Worm (Caenorhabditis elegans): ENCODE measurements around the gene nhr-10.
A peak's percentile ranks its signal among the peaks of the same experiment; 100 is the strongest.

Gene nhr-10

DNA sequence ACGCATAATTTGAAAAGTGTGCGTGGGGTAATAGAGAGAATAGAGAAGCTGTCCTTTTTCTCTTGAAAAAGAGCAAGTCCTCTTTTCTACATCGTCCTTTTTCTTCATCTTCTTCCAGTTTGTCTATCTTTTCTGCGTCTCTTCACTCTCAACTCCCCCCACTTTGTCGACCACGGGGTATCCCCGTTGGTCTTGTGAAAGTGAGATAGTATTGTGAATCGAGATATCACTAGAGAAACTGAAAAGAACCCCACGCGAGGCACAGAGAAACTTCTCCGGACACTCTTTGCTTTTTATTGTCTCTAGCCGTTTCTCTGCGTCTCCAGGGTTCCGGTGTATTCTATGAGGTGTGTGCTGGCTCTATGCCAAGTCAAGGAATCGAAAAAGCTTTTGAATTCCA is 40.4 kb upstream of the nhr-10 start (continued):
- TF ChIP-seq ceh-58 (GFP tag; IDR thresholded peaks at IDR 0.05): no peak
- no peak for TF ChIP-seq snpc-3.4 (tag; optimal IDR thresholded peaks at IDR 0.05)
- TF ChIP-seq rpc-1 (optimal IDR thresholded peaks at IDR 0.05): no peak
- no peak for TF ChIP-seq rpc-1 (tag; optimal IDR thresholded peaks at IDR 0.05)
- peak; percentile 25; the same call in 1 of the 2 replicates for TF ChIP-seq F33H1.4 (GFP tag; IDR thresholded peaks at IDR 0.05)
- no peak for TF ChIP-seq efl-1 (GFP tag; optimal IDR thresholded peaks at IDR 0.05)
- no peak for TF ChIP-seq hlh-26 (GFP tag; conservative IDR thresholded peaks at IDR 0.05)
- TF ChIP-seq lin-40 (tag; optimal IDR thresholded peaks at IDR 0.05): peak; percentile 89
- no peak for TF ChIP-seq F57A8.1 (GFP tag; optimal IDR thresholded peaks at IDR 0.05)
- peak; percentile 55 for TF ChIP-seq repo-1 (tag; optimal IDR thresholded peaks at IDR 0.05)
- peak; percentile 85 for TF ChIP-seq ekl-4 (GFP tag; IDR thresholded peaks at IDR 0.05)
- TF ChIP-seq nfya-2 (GFP tag; IDR thresholded peaks at IDR 0.05): no peak
- TF ChIP-seq K12H6.12 (tag; optimal IDR thresholded peaks at IDR 0.05): peak; percentile 94
- peak; percentile 59 for TF ChIP-seq Y53G8AR.9 (GFP tag; conservative IDR thresholded peaks at IDR 0.05)
- peak; percentile 66; the same call in 1 of the 2 replicates for TF ChIP-seq Y95B8A.8 (GFP tag; IDR thresholded peaks at IDR 0.05)
- TF ChIP-seq fkh-3 (tag; optimal IDR thresholded peaks at IDR 0.05): no peak
- TF ChIP-seq bed-2 (GFP tag; IDR thresholded peaks at IDR 0.05): no peak
- TF ChIP-seq hmg-1.2 (GFP tag; IDR thresholded peaks at IDR 0.05): peak; percentile 94
- peak; percentile 90 for TF ChIP-seq nfyb-1 (GFP tag; IDR thresholded peaks at IDR 0.05)
- TF ChIP-seq F23B12.7 (tag; optimal IDR thresholded peaks at IDR 0.05; ENCODE audit: insufficient read depth): no peak
- peak; percentile 70 for TF ChIP-seq ztf-26 (tag; optimal IDR thresholded peaks at IDR 0.05)
- TF ChIP-seq lsl-1 (GFP tag; optimal IDR thresholded peaks at IDR 0.05): peak; percentile 3
- no peak for TF ChIP-seq T26A5.8 (tag; optimal IDR thresholded peaks at IDR 0.05)
- TF ChIP-seq unc-130 (GFP tag; optimal IDR thresholded peaks at IDR 0.05): no peak
- TF ChIP-seq nhr-90 (tag; optimal IDR thresholded peaks at IDR 0.05): peak; percentile 19
- no peak for TF ChIP-seq mxl-1 (tag; optimal IDR thresholded peaks at IDR 0.05)
- peak; percentile 3 for TF ChIP-seq ama-1 (optimal IDR thresholded peaks at IDR 0.05)
- no peak for TF ChIP-seq ama-1 (GFP tag; optimal IDR thresholded peaks at IDR 0.05)
- TF ChIP-seq unc-62 (GFP tag; optimal IDR thresholded peaks at IDR 0.05): peak; percentile 29
- TF ChIP-seq C17E4.6 (GFP tag; IDR thresholded peaks at IDR 0.05): 0 out of 2 replicates have a peak, but pooled peaks have one; percentile 19
- TF ChIP-seq cebp-2 (GFP tag; IDR thresholded peaks at IDR 0.05): no peak
- TF ChIP-seq aptf-2 (GFP tag; conservative IDR thresholded peaks at IDR 0.05): no peak
- TF ChIP-seq athp-1 (tag; optimal IDR thresholded peaks at IDR 0.05): peak; percentile 18
- TF ChIP-seq egl-18 (GFP tag; IDR thresholded peaks at IDR 0.05): no peak
- TF ChIP-seq hrde-1 (tag; optimal IDR thresholded peaks at IDR 0.05; ENCODE audit: borderline replicate concordance): no peak
- TF ChIP-seq B0261.1 (tag; optimal IDR thresholded peaks at IDR 0.05): no peak
- peak; percentile 80 for TF ChIP-seq somi-1 (GFP tag; optimal IDR thresholded peaks at IDR 0.05)
- TF ChIP-seq lir-1 (GFP tag; conservative IDR thresholded peaks at IDR 0.05): peak; percentile 33; the same call in 1 of the 2 replicates
- TF ChIP-seq xnd-1 (tag; optimal IDR thresholded peaks at IDR 0.05): no peak
- TF ChIP-seq T07F8.4 (tag; optimal IDR thresholded peaks at IDR 0.05): peak; percentile 4
- TF ChIP-seq akir-1 (GFP tag; optimal IDR thresholded peaks at IDR 0.05): no peak
- TF ChIP-seq ztf-3 (GFP tag; optimal IDR thresholded peaks at IDR 0.05): peak; percentile 45
- peak; percentile 60; the same call in 1 of the 2 replicates for TF ChIP-seq egrh-3 (GFP tag; IDR thresholded peaks at IDR 0.05)
- peak; percentile 60 for TF ChIP-seq tlf-1 (GFP tag; optimal IDR thresholded peaks at IDR 0.05)
- TF ChIP-seq pbrm-1 (GFP tag; IDR thresholded peaks at IDR 0.05): peak; percentile 82
- peak; percentile 60 for TF ChIP-seq lin-54 (GFP tag; optimal IDR thresholded peaks at IDR 0.05)
- TF ChIP-seq lag-1 (GFP tag; IDR thresholded peaks at IDR 0.05): no peak
- TF ChIP-seq B0336.3 (GFP tag; IDR thresholded peaks at IDR 0.05): peak; percentile 87
- peak in 1 of 3 experiments; percentile 75 for TF ChIP-seq lin-35 (GFP tag; optimal IDR thresholded peaks at IDR 0.05)
- TF ChIP-seq nhr-80 (tag; optimal IDR thresholded peaks at IDR 0.05): peak; percentile 77

Measured in whole organism, young adult.